Worm (Caenorhabditis elegans): Measurements from ENCODE around the gene dhc-3.

DNA sequence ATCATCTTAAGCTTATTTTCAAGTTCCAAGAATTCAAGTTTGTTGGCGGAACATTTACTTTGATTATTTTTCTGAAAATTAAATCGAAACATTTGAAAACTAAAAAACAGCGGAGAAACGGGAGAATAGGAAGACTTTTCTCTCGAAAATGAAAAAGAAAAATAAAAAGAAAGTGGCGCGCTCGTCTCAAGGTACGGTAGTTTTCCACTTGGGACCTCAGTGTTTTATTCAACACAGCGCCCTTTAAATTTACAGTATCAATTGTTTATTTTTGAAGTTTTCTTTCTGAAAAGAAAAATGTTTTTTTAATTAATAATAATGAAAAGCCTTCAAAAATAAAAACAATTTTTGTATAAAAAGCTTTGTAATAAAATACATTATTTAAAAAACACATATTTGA, 7.3 kb upstream of the dhc-3 start:
- TF ChIP-seq lin-35 (GFP tag; optimal IDR thresholded peaks at IDR 0.05) (no peak), pag-3 (tag; optimal IDR thresholded peaks at IDR 0.05; ENCODE audit: borderline replicate concordance, insufficient read depth) (no peak), C04F5.9 (tag; optimal IDR thresholded peaks at IDR 0.05) (no peak), unc-130 (tag; optimal IDR thresholded peaks at IDR 0.05) (no peak), sptf-1 (tag; optimal IDR thresholded peaks at IDR 0.05) (no peak), aly-2 (tag; optimal IDR thresholded peaks at IDR 0.05) (no peak), blmp-1 (tag; optimal IDR thresholded peaks at IDR 0.05) (peak; percentile 39), zag-1 (tag; optimal IDR thresholded peaks at IDR 0.05) (no peak), alr-1 (tag; optimal IDR thresholded peaks at IDR 0.05; ENCODE audit: borderline replicate concordance) (no peak), ztf-11 (tag; optimal IDR thresholded peaks at IDR 0.05) (no peak), nhr-237 (tag; optimal IDR thresholded peaks at IDR 0.05) (no peak)

Measured in whole organism, L1 larva.